ENCODE assay signal across 5 worm cellular contexts in genomic region chrV:8462074-8462473, ce11.
TF ChIP-seq lines count a peak whose summit lies in the region.

Gene dnj-22, minus strand, starts transcription at chrV:8462120.
Gene natc-1, plus strand, starts transcription at chrV:8462359.

TF ChIP-seq in whole organism, L1 larva, 84 proteins besides CTCF, POLR2A, EP300 and RAD21 (continues in another document):
- TF ChIP-seq efl-1 (optimal IDR thresholded peaks at IDR 0.05; lab: Kevin White, UChicago) (peak; percentile 82 to 83), efl-1 (GFP tag; optimal IDR thresholded peaks at IDR 0.05 in 1 of 2; lab: Kevin White, UChicago) (peak; percentile 77 to 97), ama-1 (optimal IDR thresholded peaks at IDR 0.05; lab: Kevin White, UChicago) (no peak), mef-2 (tag; optimal IDR thresholded peaks at IDR 0.05; lab: Kevin White, UChicago) (no peak), egl-27 (tag; optimal IDR thresholded peaks at IDR 0.05; lab: Kevin White, UChicago) (no peak), ceh-8 (GFP tag; optimal IDR thresholded peaks at IDR 0.05; lab: Kevin White, UChicago) (no peak), nhr-85 (tag; lab: Kevin White, UChicago) (peak; percentile 79), efl-3 (GFP tag; optimal IDR thresholded peaks at IDR 0.05; lab: Kevin White, UChicago) (no peak), alr-1 (tag; optimal IDR thresholded peaks at IDR 0.05; lab: Kevin White, UChicago; ENCODE audit: borderline replicate concordance) (no peak), ceh-90 (tag; optimal IDR thresholded peaks at IDR 0.05; lab: Kevin White, UChicago) (no peak), mdl-1 (tag; optimal IDR thresholded peaks at IDR 0.05; lab: Kevin White, UChicago) (peak in 1 of 2 experiments; percentile 50), snpc-4 (tag; optimal IDR thresholded peaks at IDR 0.05; lab: Kevin White, UChicago) (peak; percentile 85), mab-9 (GFP tag; IDR thresholded peaks at IDR 0.05; lab: Robert Waterston, UW) (peak; percentile 36; the same call in 1 of the 2 replicates), nhr-12 (tag; optimal IDR thresholded peaks at IDR 0.05; lab: Kevin White, UChicago) (no peak), aha-1 (tag; optimal IDR thresholded peaks at IDR 0.05; lab: Kevin White, UChicago) (no peak), fos-1 (tag; optimal IDR thresholded peaks at IDR 0.05; lab: Kevin White, UChicago) (peak; percentile 77), mep-1 (tag; optimal IDR thresholded peaks at IDR 0.05; lab: Kevin White, UChicago) (peak; percentile 93), isw-1 (GFP tag; IDR thresholded peaks at IDR 0.05; lab: Robert Waterston, UW) (peak; percentile 74), pqm-1 (tag; optimal IDR thresholded peaks at IDR 0.05; lab: Kevin White, UChicago) (no peak)

TF ChIP-seq in whole organism, L3 larva, 47 proteins besides CTCF, POLR2A, EP300 and RAD21 (continues in another document):
- TF ChIP-seq egl-5 (tag; optimal IDR thresholded peaks at IDR 0.05; lab: Kevin White, UChicago) (peak; percentile 74), ZK546.5 (tag; optimal IDR thresholded peaks at IDR 0.05; lab: Kevin White, UChicago) (no peak), nhr-23 (tag; optimal IDR thresholded peaks at IDR 0.05; lab: Kevin White, UChicago) (peak; percentile 95), ceh-82 (tag; optimal IDR thresholded peaks at IDR 0.05; lab: Kevin White, UChicago) (peak; percentile 45), lin-39 (tag; optimal IDR thresholded peaks at IDR 0.05; lab: Kevin White, UChicago) (peak; percentile 73), nhr-76 (tag; optimal IDR thresholded peaks at IDR 0.05; lab: Kevin White, UChicago) (no peak), ceh-16 (tag; optimal IDR thresholded peaks at IDR 0.05; lab: Kevin White, UChicago) (no peak), lsy-12 (tag; optimal IDR thresholded peaks at IDR 0.05; lab: Kevin White, UChicago) (no peak), nhr-25 (tag; optimal IDR thresholded peaks at IDR 0.05; lab: Kevin White, UChicago) (peak; percentile 62), unc-62 (GFP tag; optimal IDR thresholded peaks at IDR 0.05; lab: Kevin White, UChicago) (no peak), nhr-11 (tag; optimal IDR thresholded peaks at IDR 0.05; lab: Kevin White, UChicago) (no peak), snpc-4 (tag; optimal IDR thresholded peaks at IDR 0.05; lab: Kevin White, UChicago) (peak; percentile 92), nhr-43 (tag; optimal IDR thresholded peaks at IDR 0.05; lab: Kevin White, UChicago; ENCODE audit: poor library complexity, severe bottlenecking) (peak; percentile 3), sea-2 (GFP tag; optimal IDR thresholded peaks at IDR 0.05; lab: Kevin White, UChicago) (no peak), aly-2 (tag; optimal IDR thresholded peaks at IDR 0.05; lab: Kevin White, UChicago) (no peak), ama-1 (optimal IDR thresholded peaks at IDR 0.05; lab: Kevin White, UChicago) (no peak), fkh-10 (GFP tag; optimal IDR thresholded peaks at IDR 0.05; lab: Kevin White, UChicago) (peak; percentile 54), pha-4 (tag; optimal IDR thresholded peaks at IDR 0.05; lab: Kevin White, UChicago) (peak; percentile 97), skn-1 (tag; optimal IDR thresholded peaks at IDR 0.05; lab: Kevin White, UChicago) (no peak)

TF ChIP-seq in whole organism, early embryonic, 17 proteins besides CTCF, POLR2A, EP300 and RAD21:
- TF ChIP-seq F13C5.2 (tag; optimal IDR thresholded peaks at IDR 0.05; lab: Kevin White, UChicago) (peak; percentile 36), ceh-13 (GFP tag; optimal IDR thresholded peaks at IDR 0.05; lab: Kevin White, UChicago) (no peak)

TF ChIP-seq in whole organism, midembryonic, 9 proteins besides CTCF, POLR2A, EP300 and RAD21:
- no peak for TF ChIP-seq flt-1 (GFP tag; IDR thresholded peaks at IDR 0.05; lab: Robert Waterston, UW)
- TF ChIP-seq klf-2 (GFP tag; conservative IDR thresholded peaks at IDR 0.05; lab: Robert Waterston, UW): no peak
- no peak for TF ChIP-seq ztf-29 (GFP tag; IDR thresholded peaks at IDR 0.05; lab: Robert Waterston, UW)
- TF ChIP-seq ztf-23 (GFP tag; IDR thresholded peaks at IDR 0.05; lab: Robert Waterston, UW): no peak
- TF ChIP-seq T22C8.4 (GFP tag; IDR thresholded peaks at IDR 0.05; lab: Robert Waterston, UW): no peak
- peak; percentile 67 for TF ChIP-seq cog-1 (tag; optimal IDR thresholded peaks at IDR 0.05; lab: Kevin White, UChicago)
- no peak for TF ChIP-seq med-1 (GFP tag; optimal IDR thresholded peaks at IDR 0.05; lab: Kevin White, UChicago; ENCODE audit: insufficient read depth)
- TF ChIP-seq ref-1 (GFP tag; conservative IDR thresholded peaks at IDR 0.05; lab: Robert Waterston, UW): no peak

TF ChIP-seq in whole organism, young adult, 124 proteins besides CTCF, POLR2A, EP300 and RAD21 (continues in another document):
- TF ChIP-seq hrde-1 (tag; optimal IDR thresholded peaks at IDR 0.05; lab: Kevin White, UChicago; ENCODE audit: borderline replicate concordance) (no peak), ZK185.1 (tag; optimal IDR thresholded peaks at IDR 0.05; lab: Kevin White, UChicago; ENCODE audit: poor library complexity, severe bottlenecking) (peak; percentile 2), rec-8 (tag; optimal IDR thresholded peaks at IDR 0.05; lab: Kevin White, UChicago) (no peak), lin-35 (GFP tag; optimal IDR thresholded peaks at IDR 0.05; lab: Kevin White, UChicago) (peak in 1 of 3 experiments; percentile 60), tlf-1 (GFP tag; optimal IDR thresholded peaks at IDR 0.05; lab: Kevin White, UChicago) (no peak), F57A8.1 (GFP tag; optimal IDR thresholded peaks at IDR 0.05; lab: Kevin White, UChicago) (no peak), snpc-1.1 (tag; optimal IDR thresholded peaks at IDR 0.05; lab: Kevin White, UChicago; ENCODE audit: insufficient read depth) (peak; percentile 35), nfya-1 (tag; optimal IDR thresholded peaks at IDR 0.05; lab: Kevin White, UChicago; ENCODE audit: borderline replicate concordance, insufficient read depth) (no peak), nfyb-1 (GFP tag; IDR thresholded peaks at IDR 0.05; lab: Robert Waterston, UW) (no peak), hlh-12 (tag; optimal IDR thresholded peaks at IDR 0.05; lab: Kevin White, UChicago) (no peak), egrh-3 (GFP tag; IDR thresholded peaks at IDR 0.05; lab: Robert Waterston, UW) (no peak), Y95B8A.8 (GFP tag; IDR thresholded peaks at IDR 0.05; lab: Robert Waterston, UW) (no peak), snpc-1.3 (tag; optimal IDR thresholded peaks at IDR 0.05; lab: Kevin White, UChicago; ENCODE audit: insufficient read depth) (peak; percentile 29), unc-62 (GFP tag; optimal IDR thresholded peaks at IDR 0.05; lab: Kevin White, UChicago) (no peak), Y79H2A.3 (GFP tag; conservative IDR thresholded peaks at IDR 0.05; lab: Robert Waterston, UW) (no peak), gei-17 (GFP tag; optimal IDR thresholded peaks at IDR 0.05; lab: Kevin White, UChicago) (no peak), ekl-4 (GFP tag; IDR thresholded peaks at IDR 0.05; lab: Robert Waterston, UW) (no peak), T07F8.4 (tag; optimal IDR thresholded peaks at IDR 0.05; lab: Kevin White, UChicago) (no peak), lsl-1 (GFP tag; optimal IDR thresholded peaks at IDR 0.05; lab: Kevin White, UChicago) (peak; percentile 1), somi-1 (GFP tag; optimal IDR thresholded peaks at IDR 0.05; lab: Kevin White, UChicago) (no peak), lag-1 (GFP tag; IDR thresholded peaks at IDR 0.05; lab: Robert Waterston, UW) (no peak), F37B4.10 (GFP tag; IDR thresholded peaks at IDR 0.05; lab: Robert Waterston, UW) (no peak), ceh-40 (GFP tag; IDR thresholded peaks at IDR 0.05; lab: Robert Waterston, UW) (no peak), madf-3 (GFP tag; IDR thresholded peaks at IDR 0.05; lab: Robert Waterston, UW) (no peak), K11D2.4 (GFP tag; IDR thresholded peaks at IDR 0.05; lab: Robert Waterston, UW) (no peak), lin-40 (tag; optimal IDR thresholded peaks at IDR 0.05; lab: Kevin White, UChicago) (peak; percentile 63), lin-26 (GFP tag; IDR thresholded peaks at IDR 0.05; lab: Robert Waterston, UW) (no peak), pha-4 (tag; optimal IDR thresholded peaks at IDR 0.05; lab: Kevin White, UChicago) (peak; percentile 17), dox-1 (GFP tag; IDR thresholded peaks at IDR 0.05; lab: Robert Waterston, UW) (peak; percentile 12; the same call in 1 of the 2 replicates), attf-3 (GFP tag; conservative IDR thresholded peaks at IDR 0.05; lab: Robert Waterston, UW) (peak; percentile 98), egl-18 (GFP tag; IDR thresholded peaks at IDR 0.05; lab: Robert Waterston, UW) (no peak), mcd-1 (GFP tag; IDR thresholded peaks at IDR 0.05; lab: Robert Waterston, UW) (peak; percentile 94), chd-7 (tag; optimal IDR thresholded peaks at IDR 0.05; lab: Kevin White, UChicago) (no peak), hlh-26 (GFP tag; conservative IDR thresholded peaks at IDR 0.05; lab: Robert Waterston, UW) (no peak), nhr-90 (tag; optimal IDR thresholded peaks at IDR 0.05; lab: Kevin White, UChicago) (no peak), aptf-2 (GFP tag; conservative IDR thresholded peaks at IDR 0.05; lab: Robert Waterston, UW) (no peak), ztf-18 (tag; optimal IDR thresholded peaks at IDR 0.05; lab: Kevin White, UChicago) (no peak), fkh-3 (tag; optimal IDR thresholded peaks at IDR 0.05; lab: Kevin White, UChicago) (no peak), ceh-100 (GFP tag; IDR thresholded peaks at IDR 0.05; lab: Robert Waterston, UW) (no peak), F55B11.4 (tag; optimal IDR thresholded peaks at IDR 0.05; lab: Kevin White, UChicago; ENCODE audit: borderline replicate concordance, insufficient read depth) (no peak), B0035.1 (tag; optimal IDR thresholded peaks at IDR 0.05; lab: Kevin White, UChicago) (no peak), F23B12.7 (tag; optimal IDR thresholded peaks at IDR 0.05; lab: Kevin White, UChicago; ENCODE audit: insufficient read depth) (peak; percentile 52), Y56A3A.18 (GFP tag; IDR thresholded peaks at IDR 0.05; lab: Robert Waterston, UW) (no peak), hmg-20 (GFP tag; IDR thresholded peaks at IDR 0.05; lab: Robert Waterston, UW) (no peak), cebp-1 (GFP tag; IDR thresholded peaks at IDR 0.05; lab: Robert Waterston, UW) (no peak), cebp-1 (tag; optimal IDR thresholded peaks at IDR 0.05; lab: Kevin White, UChicago) (peak; percentile 22), repo-1 (tag; optimal IDR thresholded peaks at IDR 0.05; lab: Kevin White, UChicago) (no peak), nhr-120 (GFP tag; IDR thresholded peaks at IDR 0.05; lab: Robert Waterston, UW) (no peak), efl-1 (GFP tag; optimal IDR thresholded peaks at IDR 0.05; lab: Kevin White, UChicago) (no peak), bed-1 (GFP tag; IDR thresholded peaks at IDR 0.05; lab: Robert Waterston, UW) (no peak), tbp1 (GFP tag; optimal IDR thresholded peaks at IDR 0.05; lab: Kevin White, UChicago) (peak; percentile 41)

Comparison
In these comparisons a context has a peak if more than half of its experiments do, and no peak if none do; other contexts are left out.
1. Of the 8 proteins assayed by ChIP-seq in both whole organism, young adult and whole organism, L1 larva: peak only in whole organism, young adult: none; only in whole organism, L1 larva: dpl-1, efl-1, nhr-90 and unc-130; in both: snpc-4; in neither: 2; mixed calls (peak in some experiments, not most) for 1.